Fruit fly (Drosophila melanogaster): Measurements from ENCODE around the gene CG34277.

CG34277 gene

dm6 chr3R:5354373-5355134 lies 14.8 kb upstream of the CG34277 start, which contains the start of the genes CG11999 and CG1161 (continued):
- TF ChIP-seq CG2889 (GFP tag; IDR thresholded peaks at IDR 0.05) (no peak), CG1233 (GFP tag; optimal IDR thresholded peaks at IDR 0.05) (no peak), Nf-YC (tag; optimal IDR thresholded peaks at IDR 0.05) (peak; percentile 94), dysf (GFP tag; IDR thresholded peaks at IDR 0.05) (no peak), mld (GFP tag; IDR thresholded peaks at IDR 0.05; ENCODE audit: partially characterized antibody) (no peak), exex (tag; optimal IDR thresholded peaks at IDR 0.05) (peak; percentile 17), lilli (GFP tag; optimal IDR thresholded peaks at IDR 0.05) (peak; percentile 4), Xrp1 (GFP tag; IDR thresholded peaks at IDR 0.05) (no peak), Lhr (GFP tag; optimal IDR thresholded peaks at IDR 0.05) (peak; percentile 60), CG12391 (tag; optimal IDR thresholded peaks at IDR 0.05) (peak; percentile 64), BEAF-32 (GFP tag; optimal IDR thresholded peaks at IDR 0.05) (peak; percentile 36), Ets65A (GFP tag) (no peak), al (GFP tag; IDR thresholded peaks at IDR 0.05) (no peak), CG32767 (GFP tag; IDR thresholded peaks at IDR 0.05) (0 out of 2 replicates have a peak, but pooled peaks have one; percentile 12), H15 (GFP tag; IDR thresholded peaks at IDR 0.05) (no peak), Neu2 (GFP tag; optimal IDR thresholded peaks at IDR 0.05; ENCODE audit: borderline replicate concordance) (no peak), wor (GFP tag; IDR thresholded peaks at IDR 0.05) (no peak), Abd-B (GFP tag; optimal IDR thresholded peaks at IDR 0.05) (no peak), Asciz (GFP tag; optimal IDR thresholded peaks at IDR 0.05) (no peak), phol (tag; optimal IDR thresholded peaks at IDR 0.05) (peak; percentile 63), onecut (GFP tag; IDR thresholded peaks at IDR 0.05) (no peak), CG13424 (tag; optimal IDR thresholded peaks at IDR 0.05) (peak; percentile 17), MTF-1 (GFP tag; optimal IDR thresholded peaks at IDR 0.05; ENCODE audit: borderline replicate concordance) (no peak), cas (GFP tag; IDR thresholded peaks at IDR 0.05) (no peak), dmrt11E (tag; optimal IDR thresholded peaks at IDR 0.05) (peak; percentile 9), Atf6 (GFP tag; IDR thresholded peaks at IDR 0.05) (no peak), gfzf (GFP tag; optimal IDR thresholded peaks at IDR 0.05) (peak; percentile 70), amos (GFP tag; IDR thresholded peaks at IDR 0.05; ENCODE audit: partially characterized antibody) (no peak), CG17361 (GFP tag; IDR thresholded peaks at IDR 0.05) (peak; percentile 60; the same call in 2 of the 3 replicates), Pdp1 (GFP tag; optimal IDR thresholded peaks at IDR 0.05) (peak in 1 of 2 experiments; percentile 19), CG15514 (GFP tag; optimal IDR thresholded peaks at IDR 0.05) (peak; percentile 99), CG9817 (tag; optimal IDR thresholded peaks at IDR 0.05) (no peak), CG15269 (tag; optimal IDR thresholded peaks at IDR 0.05) (no peak), YL-1 (GFP tag; optimal IDR thresholded peaks at IDR 0.05) (peak; percentile 47), CG8478 (optimal IDR thresholded peaks at IDR 0.05) (no peak), CG17186 (GFP tag; optimal IDR thresholded peaks at IDR 0.05) (peak; percentile 26), Eip74EF (GFP tag; optimal IDR thresholded peaks at IDR 0.05) (no peak), pfk (GFP tag; optimal IDR thresholded peaks at IDR 0.05) (no peak), gsb-n (tag; optimal IDR thresholded peaks at IDR 0.05) (no peak), CG13775 (GFP tag; optimal IDR thresholded peaks at IDR 0.05) (peak; percentile 10), Sin3A (optimal IDR thresholded peaks at IDR 0.05) (peak; percentile 57), CG34422 (GFP tag; IDR thresholded peaks at IDR 0.05) (0 out of 3 replicates have a peak, but pooled peaks have one; percentile 24), CG2712 (tag; optimal IDR thresholded peaks at IDR 0.05) (peak; percentile 47), CG32772 (GFP tag; IDR thresholded peaks at IDR 0.05) (no peak), Nf-YB (GFP tag; optimal IDR thresholded peaks at IDR 0.05) (peak; percentile 90), CG30020 (tag; optimal IDR thresholded peaks at IDR 0.05) (peak; percentile 35), Drgx (GFP tag; IDR thresholded peaks at IDR 0.05) (no peak), kni (GFP tag; optimal IDR thresholded peaks at IDR 0.05) (no peak), Chrac-16 (GFP tag; optimal IDR thresholded peaks at IDR 0.05) (peak; percentile 16)
